Worm (Caenorhabditis elegans) whole organism, L3 larva: ENCODE measurements around the gene K10C2.2.

Experiments used
- ZK546.5 ChIP-seq: sonication (generic microtip); optimal IDR thresholded peaks from 2 replicates; lab custom pipeline; 2017; ENCODE audit warnings: missing biosample characterization, missing genetic modification characterization
- ceh-16 ChIP-seq: sonication (generic microtip); optimal IDR thresholded peaks from 2 replicates; lab custom pipeline; 2017; ENCODE audit warnings: missing biosample characterization, missing genetic modification characterization
- fos-1 ChIP-seq: fragments of 150-350 bp; optimal IDR thresholded peaks from 2 replicates; lab custom pipeline; 2014; ENCODE audit warnings: missing biosample characterization, missing genetic modification characterization
- nhr-11 ChIP-seq: fragments of 150-350 bp; optimal IDR thresholded peaks from 2 replicates; lab custom pipeline; 2014; ENCODE audit warnings: missing biosample characterization, missing genetic modification characterization
- nhr-237 ChIP-seq: fragments of 150-350 bp; optimal IDR thresholded peaks from 2 replicates; lab custom pipeline; 2014; ENCODE audit warnings: missing biosample characterization, missing genetic modification characterization
- nhr-67 ChIP-seq: fragments of 150-350 bp; optimal IDR thresholded peaks from 2 replicates; lab custom pipeline; 2014; ENCODE audit warnings: missing biosample characterization, missing genetic modification characterization
- nhr-76 ChIP-seq: fragments of 150-350 bp; sonication (generic microtip); optimal IDR thresholded peaks from 5 replicates; lab custom pipeline; 2014; ENCODE audit warnings: missing biosample characterization, missing genetic modification characterization
- nhr-77 ChIP-seq: fragments of 150-350 bp; optimal IDR thresholded peaks from 2 replicates; lab custom pipeline; 2014; ENCODE audit warnings: missing biosample characterization, missing genetic modification characterization
- skn-1 ChIP-seq: fragments of 150-350 bp; optimal IDR thresholded peaks from 2 replicates; lab custom pipeline; 2014; ENCODE audit warnings: missing biosample characterization, missing genetic modification characterization
- tbx-2 ChIP-seq: sonication (generic microtip); optimal IDR thresholded peaks from 2 replicates; lab custom pipeline; 2016; ENCODE audit warnings: mild to moderate bottlenecking, missing genetic modification characterization, missing compliant biosample characterization
- unc-62 ChIP-seq: fragments of 150-350 bp; sonication (generic microtip); optimal IDR thresholded peaks from 4 replicates; lab custom pipeline; 2014; ENCODE audit warnings: missing biosample characterization, missing genetic modification reagents, missing genetic modification characterization
- ztf-11 ChIP-seq: fragments of 150-350 bp; optimal IDR thresholded peaks from 2 replicates; lab custom pipeline; 2014; ENCODE audit warnings: missing biosample characterization, missing genetic modification characterization
- ztf-4 ChIP-seq: fragments of 150-350 bp; optimal IDR thresholded peaks from 2 replicates; lab custom pipeline; 2014; ENCODE audit warnings: missing biosample characterization, missing genetic modification characterization

DNA sequence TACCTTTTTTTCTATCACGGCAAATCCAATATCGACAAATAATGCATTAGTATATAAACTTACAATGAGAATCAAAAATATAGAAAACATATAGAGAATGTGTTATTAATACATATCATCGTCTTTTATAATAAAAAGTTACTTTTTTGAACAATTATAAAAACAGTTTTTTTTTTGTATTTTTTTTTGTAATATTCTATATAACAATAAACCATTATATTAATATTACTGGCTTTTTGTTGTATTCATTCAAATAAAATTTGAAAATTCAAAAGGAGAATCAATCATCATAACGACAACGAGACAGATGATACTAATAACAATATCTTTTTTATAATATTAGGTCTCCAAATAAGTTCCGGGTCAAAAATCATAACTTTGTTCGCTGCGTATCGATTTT, 4.0 kb upstream of the K10C2.2 start, which contains the start of gene K10C2.8:
- TF ChIP-seq nhr-76 (tag; lab: Kevin White, UChicago) = no peak
- TF ChIP-seq skn-1 = no peak
- no peak for TF ChIP-seq fos-1 (tag; lab: Kevin White, UChicago)
- TF ChIP-seq unc-62 = no peak
- no peak for TF ChIP-seq ceh-16 (tag; lab: Kevin White, UChicago)
- TF ChIP-seq nhr-77 (tag; lab: Kevin White, UChicago) = no peak
- TF ChIP-seq tbx-2 (tag; lab: Kevin White, UChicago) = no peak
- TF ChIP-seq nhr-11 (tag; lab: Kevin White, UChicago) = no peak
- TF ChIP-seq ztf-4 (tag; lab: Kevin White, UChicago) = no peak
- TF ChIP-seq ZK546.5 (tag; lab: Kevin White, UChicago) = no peak
- no peak for TF ChIP-seq ztf-11
- TF ChIP-seq nhr-237 (tag; lab: Kevin White, UChicago) = no peak
- no peak for TF ChIP-seq nhr-67 (tag; lab: Kevin White, UChicago)
